Worm (Caenorhabditis elegans) whole organism, early embryonic: ENCODE measurements around the gene cdr-3.
A peak's percentile ranks its signal among the peaks of the same experiment; 100 is the strongest.

Experiments
- B0310.2 ChIP-seq: sonication (generic microtip); optimal IDR thresholded peaks from 2 replicates; lab custom pipeline; 2016; ENCODE audit warnings: mild to moderate bottlenecking, missing genetic modification characterization, missing compliant biosample characterization
- F13C5.2 ChIP-seq: sonication (generic microtip); optimal IDR thresholded peaks from 2 replicates; lab custom pipeline; 2017; ENCODE audit warnings: mild to moderate bottlenecking, missing genetic modification characterization, inconsistent platforms, missing compliant biosample characterization
- aly-1 ChIP-seq: sonication (generic microtip); optimal IDR thresholded peaks from 2 replicates; lab custom pipeline; 2016; ENCODE audit warnings: missing genetic modification characterization, missing compliant biosample characterization
- ama-1 ChIP-seq: fragments of 150-350 bp; optimal IDR thresholded peaks from 2 replicates; lab custom pipeline; 2014
- ceh-13 ChIP-seq: fragments of 200-800 bp; sonication (Bioruptor generic); optimal IDR thresholded peaks from 2 replicates; lab custom pipeline; 2018; ENCODE audit warnings: mild to moderate bottlenecking, missing genetic modification characterization, missing compliant biosample characterization
- ceh-36 ChIP-seq: sonication (generic microtip); optimal IDR thresholded peaks from 2 replicates; lab custom pipeline; 2016; ENCODE audit warnings: missing genetic modification characterization, inconsistent platforms, missing compliant biosample characterization
- ets-7 ChIP-seq: sonication (generic microtip); optimal IDR thresholded peaks from 2 replicates; lab custom pipeline; 2016; ENCODE audit warnings: missing genotype, missing genetic modification characterization, missing compliant biosample characterization
- flt-1 ChIP-seq: fragments of 200-800 bp; sonication (Bioruptor generic); IDR thresholded peaks from 2 replicates; pipeline ENCODE4 v1.3.6; 2022; ENCODE audit warnings: missing genetic modification characterization, missing compliant biosample characterization
- hmbx-1 ChIP-seq: sonication (generic microtip); optimal IDR thresholded peaks from 2 replicates; lab custom pipeline; 2016; ENCODE audit warnings: mild to moderate bottlenecking, missing genetic modification characterization, missing compliant biosample characterization
- hmg-4 ChIP-seq: fragments of 200-800 bp; sonication (Bioruptor generic); optimal IDR thresholded peaks from 2 replicates; lab custom pipeline; 2018; ENCODE audit warnings: mild to moderate bottlenecking, missing genetic modification characterization, missing compliant biosample characterization
- hnd-1 ChIP-seq: sonication (generic microtip); optimal IDR thresholded peaks from 2 replicates; lab custom pipeline; 2016; ENCODE audit warnings: missing genetic modification characterization, missing compliant biosample characterization
- pes-1 ChIP-seq: fragments of 200-800 bp; sonication (Bioruptor generic); IDR thresholded peaks from 2 replicates; pipeline ENCODE4 v1.3.6; 2022; ENCODE audit warnings: missing genetic modification reagents, missing genetic modification characterization, missing compliant biosample characterization
- scrt-1 ChIP-seq: fragments of 200-800 bp; sonication (Bioruptor generic); IDR thresholded peaks from 2 replicates; pipeline ENCODE4 v1.3.6; 2022; ENCODE audit warnings: missing genetic modification characterization, missing compliant biosample characterization
- sea-1 ChIP-seq: fragments of 200-800 bp; sonication (Bioruptor generic); conservative IDR thresholded peaks from 2 replicates; pipeline ENCODE4 v1.3.6; 2022; ENCODE audit warnings: missing genetic modification characterization, missing compliant biosample characterization
- tbx-11 ChIP-seq: fragments of 200-800 bp; sonication (Bioruptor generic); IDR thresholded peaks from 2 replicates; pipeline ENCODE4 v1.3.6; 2022; ENCODE audit warnings: missing genetic modification characterization, missing compliant biosample characterization
- tbx-37 ChIP-seq: fragments of 200-800 bp; sonication (Bioruptor generic); conservative IDR thresholded peaks from 2 replicates; pipeline ENCODE4 v1.3.6; 2022; ENCODE audit warnings: missing genetic modification reagents, missing genetic modification characterization, missing compliant biosample characterization
- tra-4 ChIP-seq: sonication (generic microtip); optimal IDR thresholded peaks from 2 replicates; lab custom pipeline; 2017; ENCODE audit warnings: missing genetic modification characterization, missing compliant biosample characterization

The cdr-3 gene

DNA sequence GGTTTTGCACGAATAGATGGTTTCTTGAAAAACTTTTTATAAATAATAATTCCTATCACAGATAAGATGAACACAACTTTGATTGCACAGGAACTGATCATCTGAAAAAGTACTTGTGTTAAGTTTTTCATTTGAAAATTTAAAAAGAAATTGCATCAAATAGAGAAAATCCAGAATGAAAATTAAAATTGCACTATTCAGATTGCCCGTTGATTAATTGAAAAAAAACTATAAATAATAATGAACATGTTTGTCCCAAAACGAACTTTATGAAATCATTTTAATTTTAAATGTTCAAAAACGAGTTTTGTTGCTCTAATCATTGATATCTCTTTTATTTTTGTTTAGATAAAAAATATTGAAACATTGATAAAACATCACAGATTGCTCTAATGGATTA lies at the start of gene cdr-3:
TSS of gene cdr-3 (minus strand) at position 101 of the 400 bp plus-strand sequence.
- TF ChIP-seq B0310.2 (tag; lab: Kevin White, UChicago) = no peak
- no peak for TF ChIP-seq ama-1
- TF ChIP-seq ceh-13 (GFP tag; lab: Kevin White, UChicago) = no peak
- no peak for TF ChIP-seq F13C5.2 (tag; lab: Kevin White, UChicago)
- no peak for TF ChIP-seq tbx-37 (GFP tag; lab: Robert Waterston, UW)
- no peak for TF ChIP-seq sea-1 (GFP tag; lab: Robert Waterston, UW)
- no peak for TF ChIP-seq ets-7 (tag; lab: Kevin White, UChicago)
- no peak for TF ChIP-seq aly-1 (tag; lab: Kevin White, UChicago)
- no peak for TF ChIP-seq scrt-1
- TF ChIP-seq ceh-36 (tag; lab: Kevin White, UChicago) = no peak
- no peak for TF ChIP-seq hmbx-1 (tag; lab: Kevin White, UChicago)
- no peak for TF ChIP-seq pes-1 (GFP tag; lab: Robert Waterston, UW)
- no peak for TF ChIP-seq hnd-1 (tag; lab: Kevin White, UChicago)
- TF ChIP-seq tbx-11 (GFP tag; lab: Robert Waterston, UW) = no peak
- no peak for TF ChIP-seq hmg-4 (GFP tag; lab: Kevin White, UChicago)

DNA sequence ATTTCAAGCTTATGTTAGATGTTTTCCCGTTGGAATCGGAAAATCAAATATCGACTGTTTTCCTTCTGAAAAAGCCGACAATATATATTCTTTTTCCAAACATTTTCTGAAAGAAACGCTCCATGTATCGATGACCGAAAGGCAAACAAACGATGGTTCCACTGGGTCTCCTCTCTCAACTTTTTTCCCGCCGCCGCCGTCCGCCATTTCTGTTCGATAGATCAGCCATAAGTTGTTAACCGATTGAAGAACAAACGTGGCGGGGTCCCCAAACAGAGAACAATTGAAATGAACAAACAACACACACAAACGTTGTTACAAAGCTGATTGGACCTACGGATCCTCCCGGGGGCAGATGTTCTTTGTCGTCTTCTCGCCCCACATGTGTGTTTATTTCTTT lies 49.5 kb upstream of the cdr-3 start:
- no peak for TF ChIP-seq tra-4
- no peak for TF ChIP-seq tbx-11 (GFP tag; lab: Robert Waterston, UW)
- no peak for TF ChIP-seq B0310.2 (tag; lab: Kevin White, UChicago)
- no peak for TF ChIP-seq scrt-1
- TF ChIP-seq flt-1 (GFP tag; lab: Robert Waterston, UW) = no peak
- TF ChIP-seq hmbx-1 (tag; lab: Kevin White, UChicago) = no peak
- TF ChIP-seq sea-1 (GFP tag; lab: Robert Waterston, UW) = no peak
- TF ChIP-seq F13C5.2 (tag; lab: Kevin White, UChicago) = no peak
- TF ChIP-seq hmg-4 (GFP tag; lab: Kevin White, UChicago) = no peak
- TF ChIP-seq ceh-13 (GFP tag; lab: Kevin White, UChicago) = no peak
- TF ChIP-seq ets-7 (tag; lab: Kevin White, UChicago) = no peak
- no peak for TF ChIP-seq pes-1 (GFP tag; lab: Robert Waterston, UW)
- TF ChIP-seq tbx-37 (GFP tag; lab: Robert Waterston, UW) = no peak
- no peak for TF ChIP-seq aly-1 (tag; lab: Kevin White, UChicago)
- TF ChIP-seq ama-1 = no peak
- TF ChIP-seq hnd-1 (tag; lab: Kevin White, UChicago) = no peak
- TF ChIP-seq ceh-36 (tag; lab: Kevin White, UChicago) = no peak

DNA sequence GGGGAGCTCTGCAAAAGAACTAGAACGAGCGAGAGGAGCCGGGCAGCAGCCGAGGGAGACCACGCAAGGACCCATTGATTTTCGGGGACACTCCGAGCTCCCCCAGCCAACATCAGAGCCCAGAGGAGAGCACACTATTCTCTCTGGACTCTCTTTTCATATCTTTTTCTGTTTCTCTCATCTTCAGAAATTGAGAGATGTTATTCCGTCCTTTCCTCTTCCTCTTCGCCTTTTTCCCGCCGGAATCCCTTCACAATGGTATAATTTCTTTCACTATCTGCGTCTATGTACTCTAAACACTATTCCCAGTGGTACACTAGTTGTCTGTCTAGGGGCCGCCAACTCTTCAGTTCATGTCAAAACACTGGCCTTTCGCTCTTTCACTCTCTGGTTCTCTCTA lies 48.2 kb upstream of the cdr-3 start:
- peak; percentile 43 for TF ChIP-seq hmg-4 (GFP tag; lab: Kevin White, UChicago)
- TF ChIP-seq B0310.2 (tag; lab: Kevin White, UChicago) = no peak

DNA sequence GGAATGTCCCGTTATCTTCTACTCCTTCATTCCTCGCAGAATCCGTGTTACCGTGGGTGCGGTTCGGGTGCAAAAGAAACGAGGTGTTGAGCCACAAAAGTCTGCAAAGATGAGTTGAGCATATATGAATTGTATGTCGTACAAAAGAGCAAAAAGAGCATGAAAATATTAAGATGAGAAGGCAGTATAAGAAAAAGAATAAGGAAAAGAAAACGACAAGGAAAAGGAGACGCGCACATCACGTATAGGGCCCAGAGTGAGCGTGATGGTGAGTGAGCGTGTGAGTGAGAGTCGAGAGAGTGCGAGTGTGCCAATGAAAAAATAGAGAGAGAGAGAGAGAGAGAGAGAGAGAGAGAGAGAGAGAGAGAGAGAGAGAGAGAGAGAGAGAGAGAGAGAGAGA lies 45.7 kb upstream of the cdr-3 start, which contains the start of gene egl-10:
TSS of gene egl-10 (minus strand) at position 101 of the 400 bp plus-strand sequence.
- TF ChIP-seq flt-1 (GFP tag; lab: Robert Waterston, UW) (no peak), ceh-36 (tag; lab: Kevin White, UChicago) (no peak), aly-1 (tag; lab: Kevin White, UChicago) (no peak), sea-1 (GFP tag; lab: Robert Waterston, UW) (no peak)

DNA sequence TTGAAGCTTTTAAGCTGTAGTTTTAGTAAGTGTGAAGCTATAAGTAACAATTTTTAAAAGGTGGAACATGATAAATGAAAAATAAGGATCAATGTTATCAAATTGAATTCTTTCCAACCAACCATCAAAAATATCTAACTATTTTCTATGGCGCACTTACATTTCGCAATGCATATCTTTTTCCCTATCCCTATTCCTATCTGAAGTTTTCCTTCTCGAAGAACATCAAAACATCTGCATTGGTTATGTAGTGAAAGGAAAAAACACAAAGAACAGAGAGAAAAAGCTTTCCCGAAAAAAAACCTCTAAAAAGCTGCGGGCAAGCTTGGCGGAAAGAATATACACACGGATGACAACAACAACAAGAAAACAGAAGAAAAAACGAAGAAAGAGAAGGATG lies 43.4 kb upstream of the cdr-3 start:
- TF ChIP-seq hmbx-1 (tag; lab: Kevin White, UChicago) (no peak), ets-7 (tag; lab: Kevin White, UChicago) (no peak), tbx-37 (GFP tag; lab: Robert Waterston, UW) (no peak), tra-4 (no peak), ceh-36 (tag; lab: Kevin White, UChicago) (no peak), scrt-1 (no peak), tbx-11 (GFP tag; lab: Robert Waterston, UW) (no peak), flt-1 (GFP tag; lab: Robert Waterston, UW) (no peak), sea-1 (GFP tag; lab: Robert Waterston, UW) (no peak), hmg-4 (GFP tag; lab: Kevin White, UChicago) (no peak), aly-1 (tag; lab: Kevin White, UChicago) (no peak), ama-1 (no peak), F13C5.2 (tag; lab: Kevin White, UChicago) (no peak), B0310.2 (tag; lab: Kevin White, UChicago) (no peak), hnd-1 (tag; lab: Kevin White, UChicago) (no peak), pes-1 (GFP tag; lab: Robert Waterston, UW) (no peak), ceh-13 (GFP tag; lab: Kevin White, UChicago) (no peak)

DNA sequence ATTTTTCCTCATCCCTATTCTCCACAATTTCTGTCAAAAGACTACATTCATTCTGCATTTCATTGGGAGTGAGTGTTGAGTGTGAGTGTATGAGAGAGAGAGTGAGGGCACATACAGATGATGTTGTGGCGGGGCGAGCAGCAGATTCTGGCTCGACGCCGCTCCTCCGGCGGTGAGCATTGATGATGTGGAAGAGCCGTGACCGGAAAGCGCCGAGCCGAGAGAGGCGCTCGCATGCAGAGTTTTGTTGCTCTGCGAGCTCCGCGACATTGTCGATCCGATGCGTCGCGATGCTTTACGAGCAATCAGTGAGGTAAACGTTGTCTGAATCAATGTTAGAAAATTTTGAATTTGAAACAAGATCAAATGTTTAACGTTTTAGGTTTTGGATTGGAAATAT lies 38.5 kb upstream of the cdr-3 start:
- TF ChIP-seq B0310.2 (tag; lab: Kevin White, UChicago) (no peak), ceh-36 (tag; lab: Kevin White, UChicago) (no peak), pes-1 (GFP tag; lab: Robert Waterston, UW) (no peak), tbx-37 (GFP tag; lab: Robert Waterston, UW) (no peak), tra-4 (no peak), sea-1 (GFP tag; lab: Robert Waterston, UW) (no peak), hmbx-1 (tag; lab: Kevin White, UChicago) (no peak), tbx-11 (GFP tag; lab: Robert Waterston, UW) (no peak), F13C5.2 (tag; lab: Kevin White, UChicago) (no peak), hnd-1 (tag; lab: Kevin White, UChicago) (no peak), hmg-4 (GFP tag; lab: Kevin White, UChicago) (no peak)

DNA sequence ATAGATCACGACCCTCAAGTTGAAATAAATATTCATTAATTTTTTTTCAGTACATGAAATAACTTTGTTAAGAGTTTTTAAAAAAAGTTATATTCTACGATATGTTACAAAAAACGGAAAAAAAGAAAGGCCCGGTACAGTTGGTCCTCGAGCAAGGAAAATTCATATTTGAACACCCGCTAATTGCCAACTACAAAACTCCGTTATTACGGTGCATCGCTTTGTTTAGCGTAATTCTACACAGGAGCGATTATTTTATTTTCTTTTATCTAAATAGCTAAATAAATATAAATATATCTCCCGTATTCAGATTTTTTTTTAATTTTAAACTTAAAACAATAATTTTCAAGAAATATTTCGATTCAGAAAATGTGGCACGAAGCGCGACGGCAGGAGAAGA lies 33.3 kb upstream of the cdr-3 start, which contains the start of gene F28C1.1:
TSS of gene F28C1.1 (plus strand) at position 365 of the 400 bp plus-strand sequence.
- TF ChIP-seq F13C5.2 (tag; lab: Kevin White, UChicago) = peak; percentile 17
- TF ChIP-seq ets-7 (tag; lab: Kevin White, UChicago) = no peak
